Fruit fly (Drosophila melanogaster): ENCODE measurements around the gene lds.

Gene lds

DNA sequence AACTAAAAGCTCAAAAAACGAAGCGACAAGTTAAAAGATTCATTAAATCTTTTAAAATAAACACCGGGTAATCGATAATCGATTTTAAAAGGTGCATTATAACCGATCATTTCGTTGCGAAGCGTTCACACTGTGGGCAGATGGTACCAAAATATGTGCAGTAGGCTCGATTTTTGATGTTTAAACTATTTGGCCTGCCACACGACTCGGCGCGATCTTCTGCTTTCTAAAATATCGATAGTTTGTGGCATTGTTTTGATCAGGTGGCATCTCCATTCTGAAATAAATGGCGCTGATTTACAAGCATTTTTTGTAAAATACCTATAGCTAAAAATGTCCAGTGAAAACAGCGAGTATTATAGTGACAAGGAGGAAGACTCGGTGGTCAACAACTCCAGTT, at the start of gene lds, which contains the start of gene CG10445 (continued):
- TF ChIP-seq Antp (GFP tag; optimal IDR thresholded peaks at IDR 0.05), result no peak
- no peak for TF ChIP-seq Doc2 (GFP tag; IDR thresholded peaks at IDR 0.05)
- no peak for TF ChIP-seq CG1647 (GFP tag; optimal IDR thresholded peaks at IDR 0.05)
- no peak for TF ChIP-seq gsb (GFP tag; IDR thresholded peaks at IDR 0.05)
- no peak for TF ChIP-seq CG11696 (GFP tag; IDR thresholded peaks at IDR 0.05)
- TF ChIP-seq inv (GFP tag; IDR thresholded peaks at IDR 0.05; ENCODE audit: partially characterized antibody), result peak; percentile 73
- no peak for TF ChIP-seq CG6254 (GFP tag; optimal IDR thresholded peaks at IDR 0.05)
- no peak for TF ChIP-seq CG11695 (GFP tag; IDR thresholded peaks at IDR 0.05)
- no peak for TF ChIP-seq CG8388 (GFP tag; optimal IDR thresholded peaks at IDR 0.05)
- TF ChIP-seq p53 (GFP tag; optimal IDR thresholded peaks at IDR 0.05), result no peak
- TF ChIP-seq gsb-n (tag; optimal IDR thresholded peaks at IDR 0.05), result no peak
- TF ChIP-seq ems (GFP tag; optimal IDR thresholded peaks at IDR 0.05), result no peak
- no peak for TF ChIP-seq dysf (GFP tag; IDR thresholded peaks at IDR 0.05)
- TF ChIP-seq CG7839 (tag; optimal IDR thresholded peaks at IDR 0.05), result no peak
- peak; percentile 88 for TF ChIP-seq CG16813 (GFP tag; IDR thresholded peaks at IDR 0.05; ENCODE audit: partially characterized antibody)
- no peak for TF ChIP-seq CG7928 (GFP tag; optimal IDR thresholded peaks at IDR 0.05)
- no peak for TF ChIP-seq CG1832 (GFP tag; optimal IDR thresholded peaks at IDR 0.05)
- TF ChIP-seq tna (GFP tag; IDR thresholded peaks at IDR 0.05; ENCODE audit: partially characterized antibody), result peak; percentile 89
- no peak for TF ChIP-seq Dfd (GFP tag; optimal IDR thresholded peaks at IDR 0.05)
- TF ChIP-seq mam (GFP tag; optimal IDR thresholded peaks at IDR 0.05), result peak; percentile 48
- no peak for TF ChIP-seq h (optimal IDR thresholded peaks at IDR 0.05)
- TF ChIP-seq tx (GFP tag; optimal IDR thresholded peaks at IDR 0.05), result no peak
- no peak for TF ChIP-seq Lpt (GFP tag; optimal IDR thresholded peaks at IDR 0.05)
- TF ChIP-seq grn (GFP tag; optimal IDR thresholded peaks at IDR 0.05), result no peak
- no peak for TF ChIP-seq en (GFP tag; optimal IDR thresholded peaks at IDR 0.05)
- no peak for TF ChIP-seq Rx (GFP tag; IDR thresholded peaks at IDR 0.05)
- peak; percentile 33 for TF ChIP-seq CTCF (GFP tag; optimal IDR thresholded peaks at IDR 0.05)
- no peak for TF ChIP-seq HLH3B (GFP tag; IDR thresholded peaks at IDR 0.05)
- peak; percentile 93 for TF ChIP-seq trem (tag; optimal IDR thresholded peaks at IDR 0.05)
- no peak for TF ChIP-seq ap (GFP tag; IDR thresholded peaks at IDR 0.05)
- no peak for TF ChIP-seq jigr1 (GFP tag; IDR thresholded peaks at IDR 0.05)
- TF ChIP-seq CG8281 (tag; optimal IDR thresholded peaks at IDR 0.05), result no peak
- TF ChIP-seq ken (GFP tag; IDR thresholded peaks at IDR 0.05), result no peak
- TF ChIP-seq lab (GFP tag; optimal IDR thresholded peaks at IDR 0.05), result no peak
- no peak for TF ChIP-seq CG12155 (GFP tag; optimal IDR thresholded peaks at IDR 0.05)
- no peak for TF ChIP-seq CG8765 (GFP tag; IDR thresholded peaks at IDR 0.05)
- peak; percentile 29 for TF ChIP-seq HLH54F (GFP tag; optimal IDR thresholded peaks at IDR 0.05)
- peak; percentile 93 for TF ChIP-seq sens (GFP tag)
- no peak for TF ChIP-seq twi (tag; optimal IDR thresholded peaks at IDR 0.05)
- TF ChIP-seq tap (tag; optimal IDR thresholded peaks at IDR 0.05), result no peak
- peak; percentile 87 for TF ChIP-seq Dp (GFP tag; optimal IDR thresholded peaks at IDR 0.05)
- TF ChIP-seq E2f2 (GFP tag; IDR thresholded peaks at IDR 0.05), result peak; percentile 94
- TF ChIP-seq jumu (GFP tag; optimal IDR thresholded peaks at IDR 0.05), result peak; percentile 67
- TF ChIP-seq Sry-β (GFP tag; optimal IDR thresholded peaks at IDR 0.05), result no peak
- TF ChIP-seq CG13287 (GFP tag; IDR thresholded peaks at IDR 0.05; ENCODE audit: partially characterized antibody), result peak; percentile 93
- no peak for TF ChIP-seq Adf1 (GFP tag; IDR thresholded peaks at IDR 0.05)
- no peak for TF ChIP-seq CHES-1-like (GFP tag; optimal IDR thresholded peaks at IDR 0.05)
- TF ChIP-seq CG3726 (GFP tag; IDR thresholded peaks at IDR 0.05), result no peak
- TF ChIP-seq CG18262 (tag; optimal IDR thresholded peaks at IDR 0.05), result no peak
- TF ChIP-seq unpg (GFP tag; optimal IDR thresholded peaks at IDR 0.05), result no peak
- TF ChIP-seq CG4617 (GFP tag; optimal IDR thresholded peaks at IDR 0.05; ENCODE audit: borderline replicate concordance), result peak; percentile 75
- TF ChIP-seq HHEX (GFP tag; optimal IDR thresholded peaks at IDR 0.05), result no peak
- TF ChIP-seq CG14860 (GFP tag; IDR thresholded peaks at IDR 0.05; ENCODE audit: partially characterized antibody), result peak; percentile 88
- TF ChIP-seq CkIIα-i1 (GFP tag; IDR thresholded peaks at IDR 0.05), result no peak

Measured in whole organism, embryonic.